Fruit fly (Drosophila melanogaster) whole organism, embryonic: ENCODE results near the gene CG6511.
A peak's percentile ranks its signal among the peaks of the same experiment; 100 is the strongest.

Experiments
- ATbp ChIP-seq: fragments of 200-800 bp; sonication (Bioruptor generic); optimal IDR thresholded peaks from 2 replicates; lab custom pipeline; 2017; ENCODE audit warnings: missing biosample characterization, mild to moderate bottlenecking, missing genetic modification characterization, missing genetic modification reagents
- Bdp1 ChIP-seq: fragments of 200-800 bp; sonication (Bioruptor generic); optimal IDR thresholded peaks from 3 replicates; lab custom pipeline; 2016; ENCODE audit warnings: missing biosample characterization, missing genetic modification characterization
- CG12236 ChIP-seq: fragments of 200-800 bp; sonication (Bioruptor generic); optimal IDR thresholded peaks from 2 replicates; lab custom pipeline; 2016; ENCODE audit warnings: missing biosample characterization, missing genetic modification characterization
- CG12391 ChIP-seq: fragments of 200-800 bp; sonication (Bioruptor generic); optimal IDR thresholded peaks from 3 replicates; lab custom pipeline; 2018; ENCODE audit warnings: missing biosample characterization, mild to moderate bottlenecking, missing genetic modification characterization, moderate library complexity
- CG12659 ChIP-seq: fragments of 200-800 bp; sonication (Bioruptor generic); optimal IDR thresholded peaks from 3 replicates; lab custom pipeline; 2017; ENCODE audit warnings: mild to moderate bottlenecking, missing biosample characterization, missing genetic modification reagents, missing genetic modification characterization
- CG13287 ChIP-seq: fragments of 200-800 bp; sonication (Bioruptor generic); IDR thresholded peaks from 2 replicates; pipeline ENCODE4 v1.3.6; 2022; ENCODE audit warnings: missing biosample characterization, missing genetic modification characterization; ENCODE audit not compliant: partially characterized antibody
- CG14667 ChIP-seq: fragments of 200-800 bp; sonication (Bioruptor generic); IDR thresholded peaks from 2 replicates; pipeline ENCODE4 v1.3.6; 2022; ENCODE audit warnings: missing biosample characterization, missing genetic modification characterization
- CG14965 ChIP-seq: fragments of 200-800 bp; sonication (Bioruptor generic); optimal IDR thresholded peaks from 2 replicates; lab custom pipeline; 2016; ENCODE audit warnings: missing biosample characterization, missing genetic modification characterization, borderline replicate concordance
- CG15073 ChIP-seq: fragments of 200-800 bp; sonication (Bioruptor generic); optimal IDR thresholded peaks from 2 replicates; lab custom pipeline; 2016; ENCODE audit warnings: missing biosample characterization, missing genetic modification characterization
- CG1603 ChIP-seq: fragments of 200-800 bp; sonication (Bioruptor generic); optimal IDR thresholded peaks from 2 replicates; lab custom pipeline; 2019; ENCODE audit warnings: missing biosample characterization, mild to moderate bottlenecking, missing genetic modification characterization, moderate library complexity
- CG18476 ChIP-seq: fragments of 200-800 bp; sonication (Bioruptor generic); optimal IDR thresholded peaks from 2 replicates; lab custom pipeline; 2016; ENCODE audit warnings: missing biosample characterization, mild to moderate bottlenecking, missing genetic modification characterization
- CG2120 ChIP-seq: fragments of 200-800 bp; sonication (Bioruptor generic); optimal IDR thresholded peaks from 3 replicates; lab custom pipeline; 2016; ENCODE audit warnings: missing biosample characterization, missing genetic modification characterization
- CG32532 ChIP-seq: fragments of 200-800 bp; sonication (Bioruptor generic); IDR thresholded peaks from 2 replicates; pipeline ENCODE4 v1.3.6; 2022; ENCODE audit warnings: missing biosample characterization, missing genetic modification characterization
- CG3281 ChIP-seq: fragments of 200-800 bp; sonication (Bioruptor generic); optimal IDR thresholded peaks from 3 replicates; lab custom pipeline; 2017; ENCODE audit warnings: missing biosample characterization, mild to moderate bottlenecking, missing genetic modification characterization
- CG3847 ChIP-seq: fragments of 200-800 bp; sonication (Bioruptor generic); IDR thresholded peaks from 2 replicates; pipeline ENCODE4 v1.3.6; 2022; ENCODE audit warnings: missing biosample characterization, missing genetic modification characterization
- CG3995 ChIP-seq: fragments of 200-800 bp; sonication (Bioruptor generic); optimal IDR thresholded peaks from 3 replicates; lab custom pipeline; 2016; ENCODE audit warnings: missing biosample characterization, missing genetic modification characterization
- CG4282 ChIP-seq: fragments of 200-800 bp; sonication (Bioruptor generic); optimal IDR thresholded peaks from 2 replicates; lab custom pipeline; 2016; ENCODE audit warnings: missing biosample characterization, missing genetic modification characterization
- CG6175 ChIP-seq: fragments of 200-800 bp; sonication (Bioruptor generic); IDR thresholded peaks from 3 replicates; pipeline ENCODE4 v1.3.6; 2022; ENCODE audit warnings: missing biosample characterization, missing genetic modification characterization
- CG7839 ChIP-seq: fragments of 200-800 bp; sonication (Bioruptor generic); optimal IDR thresholded peaks from 3 replicates; lab custom pipeline; 2018; ENCODE audit warnings: missing biosample characterization, mild to moderate bottlenecking, missing genetic modification characterization, moderate library complexity
- CG8290 ChIP-seq, 3 experiments: fragments of 200-800 bp; sonication (Bioruptor generic); optimal IDR thresholded peaks; 2 replicates each; lab custom pipeline; 2016 to 2019; ENCODE audit warnings: missing biosample characterization in 3 of 3, missing genetic modification characterization in 3 of 3, mild to moderate bottlenecking in 2 of 3, moderate library complexity in 1 of 3
- CG8944 ChIP-seq: fragments of 200-800 bp; sonication (Bioruptor generic); optimal IDR thresholded peaks from 3 replicates; lab custom pipeline; 2016; ENCODE audit warnings: missing biosample characterization, missing genetic modification characterization
- Chrac-16 ChIP-seq: fragments of 200-800 bp; sonication (Bioruptor generic); optimal IDR thresholded peaks from 3 replicates; lab custom pipeline; 2016; ENCODE audit warnings: missing biosample characterization, missing genetic modification characterization
- Dip2 ChIP-seq: fragments of 200-800 bp; sonication (Bioruptor generic); IDR thresholded peaks from 2 replicates; pipeline ENCODE4 v1.3.6; 2022; ENCODE audit warnings: missing biosample characterization, missing genetic modification characterization
- Drgx ChIP-seq: fragments of 200-800 bp; sonication (Bioruptor generic); IDR thresholded peaks from 2 replicates; pipeline ENCODE4 v1.3.6; 2022; ENCODE audit warnings: missing biosample characterization, missing genetic modification characterization
- Elba2 ChIP-seq: fragments of 200-800 bp; sonication (Bioruptor generic); optimal IDR thresholded peaks from 3 replicates; lab custom pipeline; 2016; ENCODE audit warnings: missing biosample characterization, missing genetic modification characterization
- Fer1 ChIP-seq: fragments of 200-800 bp; sonication (Bioruptor generic); optimal IDR thresholded peaks from 2 replicates; lab custom pipeline; 2017; ENCODE audit warnings: missing biosample characterization, mild to moderate bottlenecking, missing genetic modification characterization
- Fer2 ChIP-seq: fragments of 200-800 bp; sonication (Bioruptor generic); optimal IDR thresholded peaks from 2 replicates; lab custom pipeline; 2018; ENCODE audit warnings: missing biosample characterization, mild to moderate bottlenecking, missing genetic modification characterization, moderate library complexity
- HmgZ ChIP-seq: fragments of 200-800 bp; sonication (Bioruptor generic); optimal IDR thresholded peaks from 2 replicates; lab custom pipeline; 2018; ENCODE audit warnings: missing biosample characterization, mild to moderate bottlenecking, missing genetic modification characterization
- Lim3 ChIP-seq: fragments of 200-800 bp; sonication (Bioruptor generic); IDR thresholded peaks from 2 replicates; pipeline ENCODE4 v1.3.6; 2022; ENCODE audit warnings: missing biosample characterization, missing genetic modification characterization
- MBD-R2 ChIP-seq: fragments of 200-800 bp; sonication (Bioruptor generic); IDR thresholded peaks from 2 replicates; pipeline ENCODE4 v1.3.6; 2022; ENCODE audit warnings: missing biosample characterization, missing genetic modification characterization
- NFAT ChIP-seq: fragments of 200-800 bp; sonication (Bioruptor generic); IDR thresholded peaks from 2 replicates; pipeline ENCODE4 v1.3.6; 2022; ENCODE audit warnings: missing biosample characterization, missing genetic modification characterization
- Pdp1 ChIP-seq, 2 experiments: fragments of 200-800 bp; sonication (Bioruptor generic); optimal IDR thresholded peaks; 3 replicates each; lab custom pipeline; 2016; ENCODE audit warnings: missing biosample characterization in 2 of 2, missing genetic modification characterization in 2 of 2, mild to moderate bottlenecking in 1 of 2, moderate library complexity in 1 of 2
- Rfx ChIP-seq: fragments of 200-800 bp; sonication (Bioruptor generic); IDR thresholded peaks from 2 replicates; pipeline ENCODE4 v1.3.6; 2022; ENCODE audit warnings: missing biosample characterization, missing genetic modification characterization
- Xbp1 ChIP-seq: fragments of 200-800 bp; sonication (Bioruptor generic); optimal IDR thresholded peaks from 3 replicates; lab custom pipeline; 2016; ENCODE audit warnings: missing biosample characterization, mild to moderate bottlenecking, missing genetic modification characterization
- Xrp1 ChIP-seq: fragments of 200-800 bp; sonication (Bioruptor generic); IDR thresholded peaks from 2 replicates; pipeline ENCODE4 v1.3.6; 2022; ENCODE audit warnings: missing biosample characterization, missing genetic modification characterization
- ab ChIP-seq: fragments of 200-800 bp; sonication (Bioruptor generic); optimal IDR thresholded peaks from 2 replicates; lab custom pipeline; 2016; ENCODE audit warnings: missing biosample characterization, missing genetic modification characterization
- cas ChIP-seq: fragments of 200-800 bp; sonication (Bioruptor generic); IDR thresholded peaks from 2 replicates; pipeline ENCODE4 v1.3.6; 2022; ENCODE audit warnings: missing biosample characterization, missing genetic modification characterization
- ci ChIP-seq: fragments of 200-800 bp; sonication (Bioruptor generic); IDR thresholded peaks from 3 replicates; pipeline ENCODE4 v1.3.6; 2022; ENCODE audit warnings: missing biosample characterization, missing genetic modification characterization
- croc ChIP-seq: fragments of 200-800 bp; sonication (Bioruptor generic); conservative IDR thresholded peaks from 3 replicates; pipeline ENCODE4 v1.3.6; 2022; ENCODE audit warnings: missing biosample characterization, missing genetic modification characterization
- crol ChIP-seq: fragments of 200-800 bp; sonication (Bioruptor generic); IDR thresholded peaks from 2 replicates; pipeline ENCODE4 v1.3.6; 2022; ENCODE audit warnings: missing biosample characterization, missing genetic modification characterization
- gem ChIP-seq: fragments of 200-800 bp; sonication (Bioruptor generic); optimal IDR thresholded peaks from 2 replicates; lab custom pipeline; 2019; ENCODE audit warnings: missing biosample characterization, mild to moderate bottlenecking, missing genetic modification characterization, moderate library complexity
- gsb ChIP-seq: fragments of 200-800 bp; sonication (Bioruptor generic); IDR thresholded peaks from 2 replicates; pipeline ENCODE4 v1.3.6; 2022; ENCODE audit warnings: missing biosample characterization, missing genetic modification characterization
- insv ChIP-seq, 2 experiments: fragments of 200-800 bp; sonication (Bioruptor generic); optimal IDR thresholded peaks; 3 replicates each; lab custom pipeline; 2016 to 2018; ENCODE audit warnings: missing biosample characterization in 2 of 2, missing genetic modification characterization in 2 of 2
- mld ChIP-seq: fragments of 200-800 bp; sonication (Bioruptor generic); IDR thresholded peaks from 3 replicates; pipeline ENCODE4 v1.3.6; 2022; ENCODE audit warnings: missing biosample characterization, missing genetic modification characterization; ENCODE audit not compliant: partially characterized antibody
- onecut ChIP-seq: fragments of 200-800 bp; sonication (Bioruptor generic); IDR thresholded peaks from 2 replicates; pipeline ENCODE4 v1.3.6; 2022; ENCODE audit warnings: missing biosample characterization, missing genetic modification characterization
- sc ChIP-seq, 3 experiments: fragments of >200 bp in 2 of 3; fragments of 200-800 bp in 1 of 3; sonication (Bioruptor generic) in 1 of 3; optimal IDR thresholded peaks; 2 replicates in 2 of 3; 3 replicates in 1 of 3; lab custom pipeline; 2017; ENCODE audit warnings: mild to moderate bottlenecking in 1 of 3, missing biosample characterization in 1 of 3, missing genetic modification characterization in 1 of 3, missing genetic modification reagents in 1 of 3
- sqz ChIP-seq: fragments of 200-800 bp; sonication (Bioruptor generic); optimal IDR thresholded peaks from 3 replicates; lab custom pipeline; 2018; ENCODE audit warnings: missing biosample characterization, mild to moderate bottlenecking, missing genetic modification characterization
- zen ChIP-seq: fragments of 200-800 bp; sonication (Bioruptor generic); optimal IDR thresholded peaks from 3 replicates; lab custom pipeline; 2018; ENCODE audit warnings: missing biosample characterization, mild to moderate bottlenecking, missing genetic modification characterization, moderate library complexity
- zf30C ChIP-seq: fragments of 200-800 bp; sonication (Bioruptor generic); optimal IDR thresholded peaks from 3 replicates; lab custom pipeline; 2018; ENCODE audit warnings: missing biosample characterization, mild to moderate bottlenecking, missing genetic modification characterization

Gene CG6511

dm6 chr3L:8763037-8763454 is 41.9 kb downstream of the CG6511 start (continued):
- TF ChIP-seq NFAT (GFP tag; lab: Robert Waterston, UW) (peak; percentile 41; the same call in 1 of the 2 replicates), croc (GFP tag; lab: Robert Waterston, UW) (no peak), ATbp (GFP tag; lab: Kevin White, UChicago) (peak; percentile 42), CG6175 (GFP tag; lab: Robert Waterston, UW) (peak; percentile 56; the same call in 1 of the 3 replicates), CG7839 (tag; lab: Kevin White, UChicago) (no peak), MBD-R2 (peak; percentile 20; the same call in 1 of the 2 replicates), sqz (GFP tag; lab: Kevin White, UChicago) (no peak), CG15073 (no peak), CG1603 (tag; lab: Kevin White, UChicago) (peak; percentile 21), zen (tag; lab: Kevin White, UChicago) (no peak), Rfx (GFP tag; lab: Robert Waterston, UW) (peak; percentile 57), Lim3 (GFP tag; lab: Robert Waterston, UW) (no peak), CG8944 (GFP tag; lab: Kevin White, UChicago) (peak; percentile 28), HmgZ (tag; lab: Kevin White, UChicago) (no peak), Pdp1 (GFP tag; optimal IDR thresholded peaks at IDR 0.05; lab: Kevin White, UChicago) (peak in 1 of 2 experiments; percentile 84), CG13287 (GFP tag; lab: Robert Waterston, UW) (peak; percentile 56), mld (GFP tag; lab: Robert Waterston, UW) (0 out of 3 replicates have a peak, but pooled peaks have one; percentile 17), Fer2 (no peak), Dip2 (GFP tag; lab: Robert Waterston, UW) (no peak), Elba2 (no peak), gsb (peak; percentile 54; the same call in 1 of the 2 replicates), Bdp1 (peak; percentile 23), CG12236 (GFP tag; lab: Kevin White, UChicago) (no peak), CG3847 (GFP tag; lab: Robert Waterston, UW) (peak; percentile 51; the same call in 1 of the 2 replicates), crol (GFP tag; lab: Robert Waterston, UW) (peak; percentile 56), CG32532 (GFP tag; lab: Robert Waterston, UW) (peak; percentile 53; the same call in 1 of the 2 replicates), CG14667 (GFP tag; lab: Robert Waterston, UW) (0 out of 2 replicates have a peak, but pooled peaks have one; percentile 19), ab (GFP tag; lab: Kevin White, UChicago) (no peak), CG18476 (GFP tag; lab: Kevin White, UChicago) (no peak), CG8290 (GFP tag; optimal IDR thresholded peaks at IDR 0.05; lab: Kevin White, UChicago) (no peak), CG8290 (tag; optimal IDR thresholded peaks at IDR 0.05; lab: Kevin White, UChicago) (peak in 1 of 2 experiments; percentile 31), CG2120 (GFP tag; lab: Kevin White, UChicago) (peak; percentile 71), cas (GFP tag; lab: Robert Waterston, UW) (no peak), zf30C (no peak), ci (GFP tag; lab: Robert Waterston, UW) (peak; percentile 66; the same call in 2 of the 3 replicates), CG3995 (no peak), onecut (GFP tag; lab: Robert Waterston, UW) (0 out of 2 replicates have a peak, but pooled peaks have one; percentile 3), Drgx (GFP tag; lab: Robert Waterston, UW) (peak; percentile 39; the same call in 1 of the 2 replicates), CG3281 (GFP tag; lab: Kevin White, UChicago) (no peak), Xrp1 (peak; percentile 43; the same call in 1 of the 2 replicates), sc (optimal IDR thresholded peaks at IDR 0.05; lab: Kevin White, UChicago) (no peak), sc (GFP tag; optimal IDR thresholded peaks at IDR 0.05; lab: Kevin White, UChicago) (no peak), CG12659 (GFP tag; lab: Kevin White, UChicago) (peak; percentile 38), Xbp1 (GFP tag; lab: Kevin White, UChicago) (peak; percentile 52), CG14965 (GFP tag; lab: Kevin White, UChicago) (no peak), gem (tag; lab: Kevin White, UChicago) (peak; percentile 60), CG4282 (no peak), Fer1 (GFP tag; lab: Kevin White, UChicago) (no peak), CG12391 (tag; lab: Kevin White, UChicago) (peak; percentile 48), insv (GFP tag; optimal IDR thresholded peaks at IDR 0.05; lab: Kevin White, UChicago) (no peak), Chrac-16 (GFP tag; lab: Kevin White, UChicago) (peak; percentile 14)
